Fruit fly (Drosophila melanogaster) whole organism, embryonic: ENCODE results near the gene CG14947.
A peak's percentile ranks its signal among the peaks of the same experiment; 100 is the strongest.

Experiments
- Adf1 ChIP-seq: fragments of 200-800 bp; sonication (Bioruptor generic); IDR thresholded peaks from 2 replicates; pipeline ENCODE4 v1.3.6; 2022; ENCODE audit warnings: missing biosample characterization, missing genetic modification characterization
- Antp ChIP-seq: fragments of 200-800 bp; sonication (Bioruptor generic); optimal IDR thresholded peaks from 3 replicates; lab custom pipeline; 2016; ENCODE audit warnings: missing biosample characterization, missing genetic modification characterization
- CG10462 ChIP-seq: fragments of 200-800 bp; sonication (Bioruptor generic); optimal IDR thresholded peaks from 2 replicates; lab custom pipeline; 2016; ENCODE audit warnings: missing biosample characterization, missing genetic modification characterization
- CG10654 ChIP-seq: fragments of 200-800 bp; sonication (Bioruptor generic); optimal IDR thresholded peaks from 2 replicates; lab custom pipeline; 2016; ENCODE audit warnings: missing biosample characterization, missing genetic modification characterization
- CG12155 ChIP-seq: fragments of 200-800 bp; sonication (Bioruptor generic); optimal IDR thresholded peaks from 3 replicates; lab custom pipeline; 2016; ENCODE audit warnings: missing biosample characterization, missing genetic modification characterization
- CG12769 ChIP-seq: fragments of 200-800 bp; sonication (Bioruptor generic); optimal IDR thresholded peaks from 2 replicates; lab custom pipeline; 2019; ENCODE audit warnings: missing biosample characterization, mild to moderate bottlenecking, missing genetic modification characterization, moderate library complexity
- CG15514 ChIP-seq: fragments of 200-800 bp; sonication (Bioruptor generic); optimal IDR thresholded peaks from 3 replicates; lab custom pipeline; 2017; ENCODE audit warnings: missing biosample characterization, missing genetic modification characterization, mild to moderate bottlenecking, moderate library complexity, missing genetic modification reagents
- CG2678 ChIP-seq: fragments of 200-800 bp; sonication (Bioruptor generic); optimal IDR thresholded peaks from 3 replicates; lab custom pipeline; 2019; ENCODE audit warnings: missing biosample characterization, mild to moderate bottlenecking, missing genetic modification characterization, moderate library complexity
- CG2712 ChIP-seq: fragments of 200-800 bp; optimal IDR thresholded peaks from 3 replicates; lab custom pipeline; 2019; ENCODE audit warnings: missing biosample characterization, mild to moderate bottlenecking, missing genetic modification characterization, moderate library complexity
- CG2875 ChIP-seq: fragments of 200-800 bp; sonication (Bioruptor generic); optimal IDR thresholded peaks from 2 replicates; lab custom pipeline; 2017; ENCODE audit warnings: missing biosample characterization, mild to moderate bottlenecking, missing genetic modification characterization, missing genetic modification reagents
- CG31388 ChIP-seq: fragments of 200-800 bp; sonication (Bioruptor generic); optimal IDR thresholded peaks from 2 replicates; lab custom pipeline; 2016; ENCODE audit warnings: missing biosample characterization, missing genetic modification characterization
- CG31441 ChIP-seq: fragments of 200-800 bp; sonication (Bioruptor generic); IDR thresholded peaks from 2 replicates; pipeline ENCODE4 v1.3.6; 2022; ENCODE audit warnings: missing biosample characterization, missing genetic modification characterization
- CG32772 ChIP-seq: fragments of 200-800 bp; sonication (Bioruptor generic); IDR thresholded peaks from 2 replicates; pipeline ENCODE4 v1.3.6; 2022; ENCODE audit warnings: missing biosample characterization, missing genetic modification characterization
- CG3838 ChIP-seq: fragments of 200-800 bp; sonication (Bioruptor generic); optimal IDR thresholded peaks from 3 replicates; lab custom pipeline; 2016; ENCODE audit warnings: missing biosample characterization, missing genetic modification characterization
- CG6791 ChIP-seq: fragments of 200-800 bp; sonication (Bioruptor generic); IDR thresholded peaks from 3 replicates; pipeline ENCODE4 v1.3.6; 2022; ENCODE audit warnings: missing biosample characterization, missing genetic modification characterization; ENCODE audit not compliant: partially characterized antibody
- CG9817 ChIP-seq: fragments of 200-800 bp; sonication (Bioruptor generic); optimal IDR thresholded peaks from 2 replicates; lab custom pipeline; 2018; ENCODE audit warnings: missing biosample characterization, mild to moderate bottlenecking, missing genetic modification characterization, moderate library complexity
- Dfd ChIP-seq, 2 experiments: fragments of >200 bp; optimal IDR thresholded peaks; 2 replicates each; lab custom pipeline; 2017; ENCODE audit warnings: missing biosample characterization in 2 of 2, missing genetic modification characterization in 2 of 2
- Fer1 ChIP-seq: fragments of 200-800 bp; sonication (Bioruptor generic); optimal IDR thresholded peaks from 2 replicates; lab custom pipeline; 2017; ENCODE audit warnings: missing biosample characterization, mild to moderate bottlenecking, missing genetic modification characterization
- Fer2 ChIP-seq: fragments of 200-800 bp; sonication (Bioruptor generic); optimal IDR thresholded peaks from 2 replicates; lab custom pipeline; 2018; ENCODE audit warnings: missing biosample characterization, mild to moderate bottlenecking, missing genetic modification characterization, moderate library complexity
- Fer3 ChIP-seq: fragments of 200-800 bp; sonication (Bioruptor generic); optimal IDR thresholded peaks from 2 replicates; lab custom pipeline; 2018; ENCODE audit warnings: missing biosample characterization, mild to moderate bottlenecking, missing genetic modification characterization, moderate library complexity
- Gsc ChIP-seq: fragments of 200-800 bp; sonication (Bioruptor generic); IDR thresholded peaks from 2 replicates; pipeline ENCODE4 v1.3.6; 2022; ENCODE audit warnings: missing biosample characterization, missing genetic modification characterization
- HLH3B ChIP-seq: fragments of 200-800 bp; sonication (Bioruptor generic); IDR thresholded peaks from 2 replicates; pipeline ENCODE4 v1.3.6; 2022; ENCODE audit warnings: missing biosample characterization, missing genetic modification characterization
- Hr78 ChIP-seq, 2 experiments: fragments of 200-800 bp in 1 of 2; fragments of >200 bp in 1 of 2; sonication (Bioruptor generic) in 1 of 2; optimal IDR thresholded peaks; 2 replicates each; lab custom pipeline; 2017 to 2019; ENCODE audit warnings: missing biosample characterization in 2 of 2, missing genetic modification characterization in 2 of 2, mild to moderate bottlenecking in 1 of 2, moderate library complexity in 1 of 2
- Neu2 ChIP-seq: fragments of 200-800 bp; sonication (Bioruptor generic); optimal IDR thresholded peaks from 3 replicates; lab custom pipeline; 2016; ENCODE audit warnings: missing biosample characterization, missing genetic modification characterization, borderline replicate concordance
- Oli ChIP-seq: fragments of 200-800 bp; sonication (Bioruptor generic); optimal IDR thresholded peaks from 2 replicates; lab custom pipeline; 2018; ENCODE audit warnings: missing biosample characterization, mild to moderate bottlenecking, missing genetic modification characterization, moderate library complexity
- Sox100B ChIP-seq: fragments of 200-800 bp; sonication (Bioruptor generic); optimal IDR thresholded peaks from 3 replicates; lab custom pipeline; 2018; ENCODE audit warnings: missing biosample characterization, mild to moderate bottlenecking, missing genetic modification characterization
- Ssrp ChIP-seq: fragments of 200-800 bp; sonication (Bioruptor generic); optimal IDR thresholded peaks from 2 replicates; lab custom pipeline; 2018; ENCODE audit warnings: missing biosample characterization, mild to moderate bottlenecking, missing genetic modification characterization, moderate library complexity
- Tbp ChIP-seq: fragments of >200 bp; optimal IDR thresholded peaks from 2 replicates; lab custom pipeline; 2018; ENCODE audit warnings: missing biosample characterization, missing genetic modification characterization
- ac ChIP-seq: fragments of 200-800 bp; sonication (Bioruptor generic); optimal IDR thresholded peaks from 3 replicates; lab custom pipeline; 2017; ENCODE audit warnings: missing biosample characterization, mild to moderate bottlenecking, missing genetic modification characterization
- aop ChIP-seq: fragments of 200-800 bp; sonication (Bioruptor generic); IDR thresholded peaks from 2 replicates; pipeline ENCODE4 v1.3.6; 2022; ENCODE audit warnings: missing biosample characterization, missing genetic modification characterization
- ara ChIP-seq: fragments of 200-800 bp; sonication (Bioruptor generic); IDR thresholded peaks from 2 replicates; pipeline ENCODE4 v1.3.6; 2022; ENCODE audit warnings: missing biosample characterization, missing genetic modification characterization
- bab2 ChIP-seq: fragments of 200-800 bp; sonication (Bioruptor generic); optimal IDR thresholded peaks from 2 replicates; lab custom pipeline; 2016; ENCODE audit warnings: missing biosample characterization, missing genetic modification characterization
- bigmax ChIP-seq: fragments of 200-800 bp; sonication (Bioruptor generic); optimal IDR thresholded peaks from 2 replicates; lab custom pipeline; 2018; ENCODE audit warnings: missing biosample characterization, mild to moderate bottlenecking, missing genetic modification characterization
- cad ChIP-seq: fragments of >200 bp; optimal IDR thresholded peaks from 2 replicates; lab custom pipeline; 2017; ENCODE audit warnings: missing biosample characterization, missing genetic modification characterization
- cwo ChIP-seq: fragments of 200-800 bp; sonication (Bioruptor generic); optimal IDR thresholded peaks from 3 replicates; lab custom pipeline; 2017; ENCODE audit warnings: missing biosample characterization, missing genetic modification characterization, mild to moderate bottlenecking, moderate library complexity, missing genetic modification reagents
- dan ChIP-seq: fragments of 200-800 bp; sonication (Bioruptor generic); IDR thresholded peaks from 2 replicates; pipeline ENCODE4 v1.3.6; 2022; ENCODE audit warnings: missing biosample characterization, missing genetic modification characterization
- emc ChIP-seq: fragments of 200-800 bp; sonication (Bioruptor generic); optimal IDR thresholded peaks from 2 replicates; lab custom pipeline; 2016; ENCODE audit warnings: missing biosample characterization, missing genetic modification characterization
- esg ChIP-seq: fragments of 200-800 bp; sonication (Bioruptor generic); conservative IDR thresholded peaks from 2 replicates; pipeline ENCODE4 v1.3.6; 2022; ENCODE audit warnings: missing biosample characterization, missing genetic modification characterization
- eve ChIP-seq, 2 experiments: fragments of >200 bp; optimal IDR thresholded peaks; 2 replicates each; lab custom pipeline; 2017; ENCODE audit warnings: missing biosample characterization in 2 of 2, missing genetic modification characterization in 2 of 2
- gfzf ChIP-seq: fragments of 200-800 bp; sonication (Bioruptor generic); optimal IDR thresholded peaks from 2 replicates; lab custom pipeline; 2016; ENCODE audit warnings: missing biosample characterization, mild to moderate bottlenecking, missing genetic modification characterization, moderate library complexity
- her ChIP-seq: fragments of 200-800 bp; sonication (Bioruptor generic); optimal IDR thresholded peaks from 2 replicates; lab custom pipeline; 2016; ENCODE audit warnings: missing biosample characterization, missing genetic modification characterization
- ken ChIP-seq: fragments of 200-800 bp; sonication (Bioruptor generic); IDR thresholded peaks from 3 replicates; pipeline ENCODE4 v1.3.6; 2022; ENCODE audit warnings: missing biosample characterization, missing genetic modification characterization
- lilli ChIP-seq: fragments of 200-800 bp; sonication (Bioruptor generic); optimal IDR thresholded peaks from 3 replicates; lab custom pipeline; 2016; ENCODE audit warnings: missing biosample characterization, missing genetic modification characterization
- lmd ChIP-seq: fragments of 200-800 bp; sonication (Bioruptor generic); IDR thresholded peaks from 2 replicates; pipeline ENCODE4 v1.3.6; 2022; ENCODE audit warnings: missing biosample characterization, missing genetic modification characterization
- nerfin-1 ChIP-seq: fragments of 200-800 bp; sonication (Bioruptor generic); optimal IDR thresholded peaks from 3 replicates; lab custom pipeline; 2019; ENCODE audit warnings: missing biosample characterization, mild to moderate bottlenecking, missing genetic modification characterization, moderate library complexity
- pan ChIP-seq, 4 experiments: fragments of >200 bp in 3 of 4; fragments of 200-800 bp in 1 of 4; sonication (Bioruptor generic) in 1 of 4; optimal IDR thresholded peaks in 3 of 4; IDR thresholded peaks in 1 of 4; 2 replicates each; pipeline versions ENCODE4 v1.3.6 to Lab custom; 2017 to 2022; ENCODE audit warnings: missing biosample characterization in 2 of 4, missing genetic modification characterization in 2 of 4, mixed read lengths in 1 of 4
- pzg ChIP-seq: fragments of 200-800 bp; sonication (Bioruptor generic); optimal IDR thresholded peaks from 3 replicates; lab custom pipeline; 2018; ENCODE audit warnings: missing biosample characterization, mild to moderate bottlenecking, missing genetic modification characterization, moderate library complexity
- row ChIP-seq: fragments of 200-800 bp; sonication (Bioruptor generic); IDR thresholded peaks from 3 replicates; pipeline ENCODE4 v1.3.6; 2022; ENCODE audit warnings: missing biosample characterization, missing genetic modification characterization
- sens ChIP-seq: fragments of 200-800 bp; sonication (Bioruptor generic); peaks from one replicate; lab custom pipeline; 2016; ENCODE audit warnings: missing biosample characterization, missing genetic modification characterization
- trem ChIP-seq: fragments of 200-800 bp; optimal IDR thresholded peaks from 3 replicates; lab custom pipeline; 2019; ENCODE audit warnings: missing biosample characterization, mild to moderate bottlenecking, missing genetic modification characterization, moderate library complexity
- zen ChIP-seq: fragments of 200-800 bp; sonication (Bioruptor generic); optimal IDR thresholded peaks from 3 replicates; lab custom pipeline; 2018; ENCODE audit warnings: missing biosample characterization, mild to moderate bottlenecking, missing genetic modification characterization, moderate library complexity

CG14947 gene

DNA sequence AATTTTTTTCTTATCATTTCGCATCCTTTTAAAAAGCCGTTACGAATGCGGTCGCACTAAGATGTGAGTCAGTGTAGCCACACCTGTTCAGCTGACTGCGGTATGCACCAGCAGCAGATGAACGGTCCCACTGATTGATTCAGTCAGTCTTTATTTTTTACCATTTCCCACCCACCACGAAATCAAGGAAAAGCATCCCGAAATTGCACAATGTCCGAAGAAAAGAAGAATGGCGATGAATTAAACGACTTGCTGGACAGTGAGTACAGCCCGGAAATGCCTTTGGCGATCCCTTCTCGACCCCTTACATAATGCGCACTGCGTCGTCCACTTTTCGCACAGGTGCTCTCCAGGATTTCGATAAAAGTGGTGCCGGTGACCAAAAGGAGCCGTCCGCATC is 17.8 kb downstream of the CG14947 start (continued):
- TF ChIP-seq CG2712 (tag; lab: Kevin White, UChicago) (peak; percentile 48), pzg (peak; percentile 92), CG12155 (no peak), CG9817 (tag; lab: Kevin White, UChicago) (no peak), Sox100B (GFP tag; lab: Kevin White, UChicago) (no peak), lilli (no peak), Gsc (GFP tag; lab: Robert Waterston, UW) (no peak), HLH3B (GFP tag; lab: Robert Waterston, UW) (no peak), CG10654 (no peak), CG32772 (no peak), bab2 (GFP tag; lab: Kevin White, UChicago) (no peak), aop (no peak), dan (no peak), Hr78 (GFP tag; optimal IDR thresholded peaks at IDR 0.05; lab: Kevin White, UChicago) (no peak), Adf1 (GFP tag; lab: Robert Waterston, UW) (no peak), CG15514 (GFP tag; lab: Kevin White, UChicago) (peak; percentile 85), trem (peak; percentile 53), CG31441 (GFP tag; lab: Robert Waterston, UW) (no peak), Antp (GFP tag; lab: Kevin White, UChicago) (no peak), esg (GFP tag; lab: Robert Waterston, UW) (no peak), CG10462 (no peak), Tbp (GFP tag; lab: Kevin White, UChicago) (no peak), emc (no peak), Oli (tag; lab: Kevin White, UChicago) (no peak), cwo (GFP tag; lab: Kevin White, UChicago) (no peak), ken (no peak), nerfin-1 (tag; lab: Kevin White, UChicago) (no peak), CG12769 (no peak), bigmax (GFP tag; lab: Kevin White, UChicago) (no peak), lmd (GFP tag; lab: Robert Waterston, UW) (no peak), ac (no peak), row (GFP tag; lab: Robert Waterston, UW) (no peak; the same call in 2 of the 3 replicates), zen (tag; lab: Kevin White, UChicago) (peak; percentile 7), CG31388 (GFP tag; lab: Kevin White, UChicago) (no peak), CG6791 (GFP tag; lab: Robert Waterston, UW) (no peak), Ssrp (tag; lab: Kevin White, UChicago) (no peak), cad (no peak), gfzf (GFP tag; lab: Kevin White, UChicago) (peak; percentile 90), Fer1 (GFP tag; lab: Kevin White, UChicago) (no peak), CG3838 (GFP tag; lab: Kevin White, UChicago) (no peak), ara (GFP tag; lab: Robert Waterston, UW) (no peak), Neu2 (no peak), CG2875 (GFP tag; lab: Kevin White, UChicago) (no peak), sens (no peak), eve (GFP tag; optimal IDR thresholded peaks at IDR 0.05; lab: Kevin White, UChicago) (no peak), pan (optimal IDR thresholded peaks at IDR 0.05; lab: Kevin White, UChicago) (no peak), pan (GFP tag; optimal IDR thresholded peaks at IDR 0.05 in 1 of 2, IDR thresholded peaks at IDR 0.05 in 1 of 2) (no peak), Fer2 (no peak), Dfd (GFP tag; optimal IDR thresholded peaks at IDR 0.05; lab: Kevin White, UChicago) (no peak), CG2678 (tag; lab: Kevin White, UChicago) (no peak), Fer3 (tag; lab: Kevin White, UChicago) (no peak), her (GFP tag; lab: Kevin White, UChicago) (no peak)
